Worm (Caenorhabditis elegans) whole organism, L4 larva: ENCODE results near the gene sri-20.
A peak's percentile ranks its signal among the peaks of the same experiment; 100 is the strongest.

Source experiments
- D1046.2 ChIP-seq: fragments of 200-800 bp; sonication (Bioruptor generic); IDR thresholded peaks from 2 replicates; pipeline ENCODE4 v1.3.6; 2022; ENCODE audit warnings: missing genetic modification characterization, missing compliant biosample characterization
- F26F4.8 ChIP-seq: fragments of 200-800 bp; sonication (Bioruptor generic); conservative IDR thresholded peaks from 2 replicates; pipeline ENCODE4 v1.3.6; 2022; ENCODE audit warnings: missing genetic modification characterization, missing compliant biosample characterization
- T20F7.1 ChIP-seq: fragments of 200-800 bp; sonication (Bioruptor generic); optimal IDR thresholded peaks from 2 replicates; lab custom pipeline; 2018; ENCODE audit warnings: mild to moderate bottlenecking, missing genetic modification characterization, missing compliant biosample characterization
- T26A8.4 ChIP-seq: fragments of 200-800 bp; sonication (Bioruptor generic); IDR thresholded peaks from 2 replicates; pipeline ENCODE4 v1.3.6; 2022; ENCODE audit warnings: missing genetic modification characterization, missing compliant biosample characterization
- Y105C5A.15 ChIP-seq: fragments of 200-800 bp; sonication (Bioruptor generic); IDR thresholded peaks from 2 replicates; pipeline ENCODE4 v1.3.6; 2022; ENCODE audit warnings: missing genetic modification characterization, missing compliant biosample characterization
- aly-2 ChIP-seq: sonication (generic microtip); optimal IDR thresholded peaks from 2 replicates; lab custom pipeline; 2018; ENCODE audit warnings: missing biosample characterization, missing genetic modification characterization
- ama-1 ChIP-seq: fragments of 150-350 bp; optimal IDR thresholded peaks from 2 replicates; lab custom pipeline; 2014; ENCODE audit warnings: inconsistent platforms, mixed read lengths
- ceh-44 ChIP-seq: fragments of 200-800 bp; sonication (Bioruptor generic); IDR thresholded peaks from 2 replicates; pipeline ENCODE4 v1.3.6; 2022; ENCODE audit warnings: missing genetic modification reagents, missing genetic modification characterization, missing compliant biosample characterization
- daf-16 ChIP-seq, 3 experiments: sonication (generic microtip); optimal IDR thresholded peaks; 2 replicates each; lab custom pipeline; 2016 to 2017; ENCODE audit warnings: missing genetic modification characterization in 3 of 3, missing genetic modification reagents in 3 of 3, mild to moderate bottlenecking in 2 of 3, missing compliant biosample characterization in 2 of 3, missing biosample characterization in 1 of 3, moderate library complexity in 1 of 3
- daf-8 ChIP-seq: fragments of 200-800 bp; sonication (Bioruptor generic); IDR thresholded peaks from 2 replicates; pipeline ENCODE4 v1.3.6; 2022; ENCODE audit warnings: missing genetic modification characterization, missing compliant biosample characterization
- dmd-6 ChIP-seq: fragments of 200-800 bp; sonication (Bioruptor generic); IDR thresholded peaks from 2 replicates; pipeline ENCODE4 v1.3.6; 2022; ENCODE audit warnings: missing genetic modification reagents, missing genetic modification characterization, missing compliant biosample characterization
- dpl-1 ChIP-seq: fragments of 150-350 bp; optimal IDR thresholded peaks from 2 replicates; lab custom pipeline; 2014; ENCODE audit warnings: missing biosample characterization, missing genetic modification reagents, missing genetic modification characterization
- duxl-1 ChIP-seq: sonication (generic microtip); optimal IDR thresholded peaks from 2 replicates; lab custom pipeline; 2016; ENCODE audit warnings: mild to moderate bottlenecking, missing genetic modification characterization, moderate library complexity, missing compliant biosample characterization; ENCODE audit not compliant: poor library complexity
- dve-1 ChIP-seq: sonication (generic microtip); optimal IDR thresholded peaks from 2 replicates; lab custom pipeline; 2017; ENCODE audit warnings: antibody characterized with exemption, mild to moderate bottlenecking, missing genetic modification characterization, missing compliant biosample characterization; ENCODE audit not compliant: insufficient read depth
- fkh-10 ChIP-seq: fragments of 150-350 bp; optimal IDR thresholded peaks from 2 replicates; lab custom pipeline; 2014; ENCODE audit warnings: missing biosample characterization, missing genetic modification reagents, missing genetic modification characterization
- gei-8 ChIP-seq: fragments of 200-800 bp; sonication (Bioruptor generic); optimal IDR thresholded peaks from 2 replicates; lab custom pipeline; 2018; ENCODE audit warnings: mild to moderate bottlenecking, missing genetic modification characterization, missing compliant biosample characterization
- hlh-11 ChIP-seq: fragments of 200-800 bp; sonication (Bioruptor generic); optimal IDR thresholded peaks from 2 replicates; lab custom pipeline; 2018; ENCODE audit warnings: mild to moderate bottlenecking, missing genetic modification characterization, missing compliant biosample characterization
- hlh-30 ChIP-seq: sonication (generic microtip); optimal IDR thresholded peaks from 2 replicates; lab custom pipeline; 2017; ENCODE audit warnings: antibody characterized with exemption, mild to moderate bottlenecking, missing genetic modification characterization, missing compliant biosample characterization; ENCODE audit not compliant: insufficient read depth
- hmg-1.1 ChIP-seq: fragments of 200-800 bp; sonication (Bioruptor generic); IDR thresholded peaks from 2 replicates; pipeline ENCODE4 v1.3.6; 2022; ENCODE audit warnings: missing genetic modification reagents, missing genetic modification characterization, missing compliant biosample characterization
- lin-1 ChIP-seq: fragments of 200-800 bp; sonication (Bioruptor generic); IDR thresholded peaks from 2 replicates; pipeline ENCODE4 v1.3.6; 2022; ENCODE audit warnings: missing genetic modification reagents, missing genetic modification characterization, missing compliant biosample characterization
- lir-3 ChIP-seq: sonication (generic microtip); optimal IDR thresholded peaks from 2 replicates; lab custom pipeline; 2016; ENCODE audit warnings: mild to moderate bottlenecking, missing genetic modification characterization, missing compliant biosample characterization
- lsy-2 ChIP-seq, 2 experiments: fragments of 150-350 bp in 1 of 2; sonication (generic microtip) in 1 of 2; optimal IDR thresholded peaks; 2 replicates each; lab custom pipeline; 2014 to 2017; ENCODE audit warnings: missing biosample characterization in 2 of 2, missing genetic modification characterization in 2 of 2
- madf-9 ChIP-seq: fragments of 200-800 bp; sonication (Bioruptor generic); conservative IDR thresholded peaks from 2 replicates; pipeline ENCODE4 v1.3.6; 2022; ENCODE audit warnings: missing genetic modification reagents, missing genetic modification characterization, missing compliant biosample characterization
- mdt-29 ChIP-seq: fragments of 200-800 bp; sonication (Bioruptor generic); IDR thresholded peaks from 2 replicates; pipeline ENCODE4 v1.3.6; 2022; ENCODE audit warnings: missing genetic modification reagents, missing genetic modification characterization, missing compliant biosample characterization
- mxl-2 ChIP-seq: fragments of 200-800 bp; sonication (Bioruptor generic); conservative IDR thresholded peaks from 2 replicates; pipeline ENCODE4 v1.3.6; 2022; ENCODE audit warnings: missing genetic modification reagents, missing genetic modification characterization, missing compliant biosample characterization
- mxl-3 ChIP-seq: fragments of 200-800 bp; sonication (Bioruptor generic); optimal IDR thresholded peaks from 2 replicates; lab custom pipeline; 2018; ENCODE audit warnings: mild to moderate bottlenecking, missing genetic modification characterization, missing compliant biosample characterization
- nhr-102 ChIP-seq: sonication (generic microtip); optimal IDR thresholded peaks from 2 replicates; lab custom pipeline; 2016; ENCODE audit warnings: mild to moderate bottlenecking, missing genetic modification characterization, moderate library complexity, missing compliant biosample characterization
- nhr-11 ChIP-seq: fragments of 150-350 bp; optimal IDR thresholded peaks from 2 replicates; lab custom pipeline; 2014; ENCODE audit warnings: missing biosample characterization, missing genetic modification characterization
- nhr-28 ChIP-seq: fragments of 150-350 bp; optimal IDR thresholded peaks from 2 replicates; lab custom pipeline; 2014; ENCODE audit warnings: missing biosample characterization, missing genetic modification characterization
- nhr-6 ChIP-seq: fragments of 150-350 bp; optimal IDR thresholded peaks from 2 replicates; lab custom pipeline; 2014; ENCODE audit warnings: missing biosample characterization, missing genetic modification characterization
- nhr-77 ChIP-seq: fragments of 150-350 bp; optimal IDR thresholded peaks from 2 replicates; lab custom pipeline; 2014; ENCODE audit warnings: missing biosample characterization, missing genetic modification characterization
- pha-4 ChIP-seq, 2 experiments: fragments of 150-350 bp in 1 of 2; fragments of 200-800 bp in 1 of 2; sonication (Bioruptor generic) in 1 of 2; IDR thresholded peaks in 1 of 2; optimal IDR thresholded peaks in 1 of 2; 2 replicates each; pipeline versions ENCODE4 v1.3.6 to Lab custom; 2014 to 2022; ENCODE audit warnings: missing genetic modification characterization in 2 of 2, missing genetic modification reagents in 2 of 2, missing biosample characterization in 1 of 2, missing compliant biosample characterization in 1 of 2
- php-3 ChIP-seq: fragments of 200-800 bp; sonication (Bioruptor generic); IDR thresholded peaks from 2 replicates; pipeline ENCODE4 v1.3.6; 2022; ENCODE audit warnings: missing genetic modification reagents, missing genetic modification characterization, missing compliant biosample characterization
- pqm-1 ChIP-seq: sonication (generic microtip); optimal IDR thresholded peaks from 2 replicates; lab custom pipeline; 2017; ENCODE audit warnings: missing biosample characterization, missing genetic modification characterization
- rbr-2 ChIP-seq: sonication (generic microtip); optimal IDR thresholded peaks from 2 replicates; lab custom pipeline; 2016; ENCODE audit warnings: missing genotype, missing genetic modification characterization, missing compliant biosample characterization
- sdz-12 ChIP-seq: fragments of 200-800 bp; sonication (Bioruptor generic); optimal IDR thresholded peaks from 2 replicates; lab custom pipeline; 2018; ENCODE audit warnings: mild to moderate bottlenecking, missing genetic modification characterization, missing compliant biosample characterization
- set-16 ChIP-seq: fragments of 200-800 bp; sonication (Bioruptor generic); IDR thresholded peaks from 2 replicates; pipeline ENCODE4 v1.3.6; 2022; ENCODE audit warnings: missing genetic modification reagents, missing genetic modification characterization, missing compliant biosample characterization
- spr-3 ChIP-seq: fragments of 200-800 bp; sonication (Bioruptor generic); optimal IDR thresholded peaks from 2 replicates; lab custom pipeline; 2018; ENCODE audit warnings: mild to moderate bottlenecking, missing genetic modification characterization, missing compliant biosample characterization
- unc-62 ChIP-seq, 3 experiments: fragments of 150-350 bp in 1 of 3; sonication (generic microtip); optimal IDR thresholded peaks in 2 of 3; peaks in 1 of 3; 1 replicate in 1 of 3; 2 replicates in 2 of 3; lab custom pipeline; 2014 to 2017; ENCODE audit warnings: missing biosample characterization in 3 of 3, missing genetic modification characterization in 3 of 3, missing genetic modification reagents in 3 of 3, missing genotype in 1 of 3
- vab-7 ChIP-seq: fragments of 200-800 bp; sonication (Bioruptor generic); IDR thresholded peaks from 2 replicates; pipeline ENCODE4 v1.3.6; 2022; ENCODE audit warnings: missing genetic modification reagents, missing genetic modification characterization, missing compliant biosample characterization

Gene sri-20

ce11 chrV:10393708-10394107, 25.4 kb downstream of the sri-20 start:
- TF ChIP-seq rbr-2 (tag; lab: Kevin White, UChicago) (no peak), dve-1 (tag; lab: Kevin White, UChicago) (no peak), madf-9 (GFP tag; lab: Robert Waterston, UW) (no peak), nhr-102 (tag; lab: Kevin White, UChicago) (no peak), nhr-6 (tag; lab: Kevin White, UChicago) (no peak), T20F7.1 (no peak), set-16 (peak; percentile 87; the same call in 1 of the 2 replicates), spr-3 (GFP tag; lab: Kevin White, UChicago) (no peak)

- TF ChIP-seq nhr-28 (tag; lab: Kevin White, UChicago) = peak; percentile 63
- peak; percentile 34 for TF ChIP-seq dve-1 (tag; lab: Kevin White, UChicago)
- peak; percentile 46 for TF ChIP-seq dmd-6 (GFP tag; lab: Robert Waterston, UW)
- peak; percentile 67 for TF ChIP-seq pqm-1
- no peak for TF ChIP-seq daf-16 (GFP tag; optimal IDR thresholded peaks at IDR 0.05; lab: Kevin White, UChicago)
- peak; percentile 41 for TF ChIP-seq daf-16 (tag; optimal IDR thresholded peaks at IDR 0.05; lab: Kevin White, UChicago)
- peak; percentile 15 for TF ChIP-seq hlh-11 (tag; lab: Kevin White, UChicago)
- no peak for TF ChIP-seq nhr-102 (tag; lab: Kevin White, UChicago)
- TF ChIP-seq F26F4.8 (GFP tag; lab: Robert Waterston, UW) = no peak
- TF ChIP-seq Y105C5A.15 (GFP tag; lab: Robert Waterston, UW) = no peak
Observed at ce11 chrV:10395173-10395766, 26.9 kb downstream of the sri-20 start, which contains the start of the genes col-151 and ugt-1. Gene col-151, minus strand, starts transcription at chrV:10395223. Gene ugt-1, plus strand, starts transcription at chrV:10395663.

ce11 chrV:10398431-10398830, 30.1 kb downstream of the sri-20 start, which contains the start of gene ugt-2:
Gene ugt-2, plus strand, starts transcription at chrV:10398801.
- TF ChIP-seq rbr-2 (tag; lab: Kevin White, UChicago) = no peak
- no peak for TF ChIP-seq nhr-102 (tag; lab: Kevin White, UChicago)
- peak in 1 of 2 experiments; percentile 89 for TF ChIP-seq unc-62 (GFP tag; optimal IDR thresholded peaks at IDR 0.05 in 1 of 2; lab: Kevin White, UChicago)
- TF ChIP-seq unc-62 (tag; optimal IDR thresholded peaks at IDR 0.05; lab: Kevin White, UChicago) = no peak
- no peak for TF ChIP-seq mxl-2
- no peak for TF ChIP-seq lir-3
- TF ChIP-seq hlh-30 (tag; lab: Kevin White, UChicago) = peak; percentile 2
- no peak for TF ChIP-seq nhr-6 (tag; lab: Kevin White, UChicago)
- no peak for TF ChIP-seq lsy-2 (tag; optimal IDR thresholded peaks at IDR 0.05; lab: Kevin White, UChicago)
- no peak for TF ChIP-seq daf-16 (GFP tag; optimal IDR thresholded peaks at IDR 0.05; lab: Kevin White, UChicago)
- peak; percentile 39 for TF ChIP-seq daf-16 (tag; optimal IDR thresholded peaks at IDR 0.05; lab: Kevin White, UChicago)
- no peak for TF ChIP-seq mxl-3 (GFP tag; lab: Kevin White, UChicago)
- peak; percentile 15 for TF ChIP-seq dve-1 (tag; lab: Kevin White, UChicago)
- TF ChIP-seq nhr-28 (tag; lab: Kevin White, UChicago) = peak; percentile 68
- TF ChIP-seq pqm-1 = peak; percentile 74
- no peak for TF ChIP-seq duxl-1 (tag; lab: Kevin White, UChicago)
- no peak for TF ChIP-seq T20F7.1
- no peak for TF ChIP-seq nhr-11 (tag; lab: Kevin White, UChicago)
- no peak for TF ChIP-seq mdt-29 (GFP tag; lab: Robert Waterston, UW)
- no peak for TF ChIP-seq dpl-1 (GFP tag; lab: Kevin White, UChicago)
- TF ChIP-seq vab-7 (GFP tag; lab: Robert Waterston, UW) = no peak
- peak; percentile 33 for TF ChIP-seq nhr-77 (tag; lab: Kevin White, UChicago)
- no peak for TF ChIP-seq aly-2
- TF ChIP-seq ama-1 (lab: Kevin White, UChicago) = no peak
- peak; percentile 63 for TF ChIP-seq dmd-6 (GFP tag; lab: Robert Waterston, UW)

- TF ChIP-seq ceh-44 (GFP tag; lab: Robert Waterston, UW) = no peak
- no peak for TF ChIP-seq lin-1 (GFP tag; lab: Robert Waterston, UW)
- no peak for TF ChIP-seq duxl-1 (tag; lab: Kevin White, UChicago)
- TF ChIP-seq sdz-12 (GFP tag; lab: Kevin White, UChicago) = no peak
- TF ChIP-seq daf-8 (GFP tag; lab: Robert Waterston, UW) = no peak
- 0 out of 2 replicates have a peak, but pooled peaks have one; percentile 24 for TF ChIP-seq pha-4 (GFP tag; IDR thresholded peaks at IDR 0.05; lab: Robert Waterston, UW)
- no peak for TF ChIP-seq pha-4 (tag; optimal IDR thresholded peaks at IDR 0.05; lab: Kevin White, UChicago)
- no peak for TF ChIP-seq fkh-10 (GFP tag; lab: Kevin White, UChicago)
- 0 out of 2 replicates have a peak, but pooled peaks have one; percentile 32 for TF ChIP-seq php-3
- no peak for TF ChIP-seq gei-8 (GFP tag; lab: Kevin White, UChicago)
- TF ChIP-seq T26A8.4 (GFP tag; lab: Robert Waterston, UW) = no peak
- no peak for TF ChIP-seq hmg-1.1 (GFP tag; lab: Robert Waterston, UW)
- TF ChIP-seq hlh-30 (tag; lab: Kevin White, UChicago) = peak; percentile 69
- no peak for TF ChIP-seq lsy-2 (tag; optimal IDR thresholded peaks at IDR 0.05; lab: Kevin White, UChicago)
- no peak for TF ChIP-seq F26F4.8 (GFP tag; lab: Robert Waterston, UW)
- no peak for TF ChIP-seq D1046.2 (GFP tag; lab: Robert Waterston, UW)
- no peak for TF ChIP-seq spr-3 (GFP tag; lab: Kevin White, UChicago)
Observed at ce11 chrV:10399290-10399689, 30.9 kb downstream of the sri-20 start.
